Worm (Caenorhabditis elegans): ENCODE results near the gene col-81.

ce11 chrII:10986461-10987090 is 27.0 kb downstream of the col-81 start:
- TF ChIP-seq unc-62 (GFP tag; optimal IDR thresholded peaks at IDR 0.05), result peak; percentile 9
- no peak for TF ChIP-seq lin-13 (tag; optimal IDR thresholded peaks at IDR 0.05)
- TF ChIP-seq nhr-237 (tag; optimal IDR thresholded peaks at IDR 0.05), result no peak
- TF ChIP-seq elt-3 (tag; optimal IDR thresholded peaks at IDR 0.05), result no peak
- TF ChIP-seq snpc-4 (tag; optimal IDR thresholded peaks at IDR 0.05), result no peak
- TF ChIP-seq nhr-28 (tag; optimal IDR thresholded peaks at IDR 0.05), result no peak
